Comparison of ENCODE assay signal across 3 fruit fly cellular contexts in the genomic region with DNA sequence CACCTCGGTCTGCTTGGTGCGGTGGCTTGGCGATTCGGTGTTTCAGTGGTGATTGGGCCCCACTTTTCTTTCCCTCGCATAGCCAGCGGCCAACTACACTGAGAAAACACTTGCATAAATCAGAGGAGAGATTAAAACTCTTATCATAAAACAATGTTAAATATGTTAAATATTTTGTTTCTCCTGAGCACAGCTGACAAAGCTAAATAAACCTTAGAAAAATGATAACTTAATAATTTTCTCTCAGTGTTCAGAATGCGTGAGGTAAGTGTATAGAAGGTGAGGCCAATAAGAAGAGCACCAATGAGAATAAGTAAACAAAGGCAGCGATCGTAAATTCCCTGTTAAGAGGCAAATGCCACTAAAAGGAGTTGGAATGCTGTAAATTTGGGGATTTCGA.
TF ChIP-seq lines count a peak whose summit lies in the region.

No protein-coding gene starts in this region.

TF ChIP-seq in whole organism, embryonic, 481 proteins besides CTCF, POLR2A, EP300 and RAD21 (continued from another document and continues in another):
- TF ChIP-seq dm (GFP tag; optimal IDR thresholded peaks at IDR 0.05; lab: Kevin White, UChicago): peak; percentile 63
- peak; percentile 79 for TF ChIP-seq CG6689 (GFP tag; IDR thresholded peaks at IDR 0.05; lab: Robert Waterston, UW)
- peak; percentile 93 for TF ChIP-seq CG1603 (tag; optimal IDR thresholded peaks at IDR 0.05; lab: Kevin White, UChicago)
- peak; percentile 40 for TF ChIP-seq CG9437 (GFP tag; optimal IDR thresholded peaks at IDR 0.05; lab: Kevin White, UChicago)
- peak; percentile 94 for TF ChIP-seq CG2712 (tag; optimal IDR thresholded peaks at IDR 0.05; lab: Kevin White, UChicago)
- peak; percentile 44 for TF ChIP-seq nerfin-1 (tag; optimal IDR thresholded peaks at IDR 0.05; lab: Kevin White, UChicago)
- TF ChIP-seq phol (tag; optimal IDR thresholded peaks at IDR 0.05; lab: Kevin White, UChicago): peak; percentile 80
- TF ChIP-seq nom (GFP tag; optimal IDR thresholded peaks at IDR 0.05; lab: Kevin White, UChicago): peak; percentile 64
- peak; percentile 73 for TF ChIP-seq E2f1 (GFP tag; IDR thresholded peaks at IDR 0.05; lab: Robert Waterston, UW)
- peak; percentile 83 for TF ChIP-seq Atf3 (GFP tag; optimal IDR thresholded peaks at IDR 0.05; lab: Kevin White, UChicago)
- TF ChIP-seq ttk (GFP tag; IDR thresholded peaks at IDR 0.05; lab: Robert Waterston, UW): peak; percentile 75
- peak; percentile 60 for TF ChIP-seq fd102C (GFP tag; optimal IDR thresholded peaks at IDR 0.05; lab: Kevin White, UChicago)
- TF ChIP-seq lov (optimal IDR thresholded peaks at IDR 0.05; lab: Kevin White, UChicago): no peak
- peak; percentile 84 for TF ChIP-seq lov (GFP tag; IDR thresholded peaks at IDR 0.05; lab: Robert Waterston, UW)
- TF ChIP-seq Pdp1 (GFP tag; optimal IDR thresholded peaks at IDR 0.05; lab: Kevin White, UChicago): peak; percentile 67 to 88
- peak; percentile 37 for TF ChIP-seq Sry-β (GFP tag; optimal IDR thresholded peaks at IDR 0.05; lab: Kevin White, UChicago)
- peak; percentile 71 for TF ChIP-seq CG2678 (tag; optimal IDR thresholded peaks at IDR 0.05; lab: Kevin White, UChicago)
- TF ChIP-seq vvl (GFP tag; IDR thresholded peaks at IDR 0.05; lab: Robert Waterston, UW): peak; percentile 93
- peak; percentile 89 for TF ChIP-seq trem (tag; optimal IDR thresholded peaks at IDR 0.05; lab: Kevin White, UChicago)
- no peak for TF ChIP-seq pros (GFP tag; optimal IDR thresholded peaks at IDR 0.05; lab: Kevin White, UChicago)
- no peak for TF ChIP-seq hb (GFP tag; IDR thresholded peaks at IDR 0.05; lab: Robert Waterston, UW; ENCODE audit: partially characterized antibody)
- TF ChIP-seq CG18599 (GFP tag; optimal IDR thresholded peaks at IDR 0.05; lab: Kevin White, UChicago): peak; percentile 61
- TF ChIP-seq B-H1 (GFP tag; IDR thresholded peaks at IDR 0.05; lab: Robert Waterston, UW): peak; percentile 52; the same call in 2 of the 3 replicates
- TF ChIP-seq Dip3 (GFP tag; optimal IDR thresholded peaks at IDR 0.05; lab: Kevin White, UChicago): peak; percentile 37
- no peak for TF ChIP-seq CG6791 (GFP tag; IDR thresholded peaks at IDR 0.05; lab: Robert Waterston, UW; ENCODE audit: partially characterized antibody)
- TF ChIP-seq ERR (GFP tag; optimal IDR thresholded peaks at IDR 0.05; lab: Kevin White, UChicago): peak; percentile 29
- TF ChIP-seq seq (GFP tag; IDR thresholded peaks at IDR 0.05; lab: Robert Waterston, UW): peak; percentile 66
- peak; percentile 56 for TF ChIP-seq NfI (GFP tag; optimal IDR thresholded peaks at IDR 0.05; lab: Kevin White, UChicago)
- TF ChIP-seq slbo (GFP tag; IDR thresholded peaks at IDR 0.05; lab: Robert Waterston, UW): peak; percentile 71; the same call in 1 of the 2 replicates
- TF ChIP-seq ase (GFP tag; IDR thresholded peaks at IDR 0.05; lab: Robert Waterston, UW): peak; percentile 63; the same call in 2 of the 3 replicates
- TF ChIP-seq dan (GFP tag; IDR thresholded peaks at IDR 0.05; lab: Robert Waterston, UW): peak; percentile 79
- TF ChIP-seq CG6854 (GFP tag; optimal IDR thresholded peaks at IDR 0.05; lab: Kevin White, UChicago): no peak
- no peak for TF ChIP-seq CG17912 (GFP tag; optimal IDR thresholded peaks at IDR 0.05; lab: Kevin White, UChicago)
- TF ChIP-seq CG11504 (tag; optimal IDR thresholded peaks at IDR 0.05; lab: Kevin White, UChicago): peak; percentile 72
- peak; percentile 37 for TF ChIP-seq TFAM (GFP tag; optimal IDR thresholded peaks at IDR 0.05; lab: Kevin White, UChicago)
- TF ChIP-seq mam (GFP tag; optimal IDR thresholded peaks at IDR 0.05; lab: Kevin White, UChicago): peak; percentile 33
- peak; percentile 77 for TF ChIP-seq CG10209 (GFP tag; optimal IDR thresholded peaks at IDR 0.05; lab: Kevin White, UChicago)
- peak; percentile 90 for TF ChIP-seq Spps (tag; optimal IDR thresholded peaks at IDR 0.05; lab: Kevin White, UChicago)
- TF ChIP-seq CG10462 (GFP tag; optimal IDR thresholded peaks at IDR 0.05; lab: Kevin White, UChicago): peak; percentile 74
- TF ChIP-seq abd-A (tag; optimal IDR thresholded peaks at IDR 0.05; lab: Kevin White, UChicago): no peak
- TF ChIP-seq HLH3B (GFP tag; IDR thresholded peaks at IDR 0.05; lab: Robert Waterston, UW): peak; percentile 74
- TF ChIP-seq CG12299 (tag; optimal IDR thresholded peaks at IDR 0.05; lab: Kevin White, UChicago): peak; percentile 35

TF ChIP-seq in whole organism, prepupa, 60 proteins besides CTCF, POLR2A, EP300 and RAD21 (continued from another document):
- no peak for TF ChIP-seq Hr38 (GFP tag; optimal IDR thresholded peaks at IDR 0.05; lab: Kevin White, UChicago)
- peak; percentile 86 for TF ChIP-seq Ets96B (tag; optimal IDR thresholded peaks at IDR 0.05; lab: Kevin White, UChicago)
- TF ChIP-seq OdsH (GFP tag; optimal IDR thresholded peaks at IDR 0.05; lab: Kevin White, UChicago): peak; percentile 88
- peak; percentile 74 to 78 for TF ChIP-seq ss (GFP tag; optimal IDR thresholded peaks at IDR 0.05; lab: Kevin White, UChicago)
- peak; percentile 45 for TF ChIP-seq CG9139 (GFP tag; optimal IDR thresholded peaks at IDR 0.05; lab: Kevin White, UChicago)
- TF ChIP-seq Sox14 (GFP tag; optimal IDR thresholded peaks at IDR 0.05; lab: Kevin White, UChicago): peak; percentile 90
- peak; percentile 80 for TF ChIP-seq Ets21C (GFP tag; optimal IDR thresholded peaks at IDR 0.05; lab: Kevin White, UChicago)
- TF ChIP-seq CG15336 (GFP tag; IDR thresholded peaks at IDR 0.05; lab: Robert Waterston, UW): peak; percentile 78
- TF ChIP-seq Met (GFP tag; optimal IDR thresholded peaks at IDR 0.05; lab: Kevin White, UChicago): peak; percentile 92
- peak; percentile 75 for TF ChIP-seq spab (GFP tag; optimal IDR thresholded peaks at IDR 0.05; lab: Kevin White, UChicago)
- TF ChIP-seq CG16779 (tag; optimal IDR thresholded peaks at IDR 0.05; lab: Kevin White, UChicago): no peak
- peak; percentile 85 for TF ChIP-seq vri (GFP tag; optimal IDR thresholded peaks at IDR 0.05; lab: Kevin White, UChicago)
- peak; percentile 77 for TF ChIP-seq CG6808 (GFP tag; optimal IDR thresholded peaks at IDR 0.05; lab: Kevin White, UChicago)
- peak; percentile 84 for TF ChIP-seq CG10631 (GFP tag; optimal IDR thresholded peaks at IDR 0.05; lab: Kevin White, UChicago)
- TF ChIP-seq CG4318 (GFP tag; optimal IDR thresholded peaks at IDR 0.05; lab: Kevin White, UChicago): peak; percentile 39
- peak; percentile 78 for TF ChIP-seq fd59A (GFP tag; optimal IDR thresholded peaks at IDR 0.05; lab: Kevin White, UChicago)
- TF ChIP-seq lz (GFP tag; optimal IDR thresholded peaks at IDR 0.05; lab: Kevin White, UChicago): peak; percentile 86
- peak; percentile 83 for TF ChIP-seq achi (GFP tag; optimal IDR thresholded peaks at IDR 0.05; lab: Kevin White, UChicago)
- TF ChIP-seq CG3032 (tag; optimal IDR thresholded peaks at IDR 0.05; lab: Kevin White, UChicago): peak; percentile 80
- peak; percentile 92 for TF ChIP-seq esn (GFP tag; optimal IDR thresholded peaks at IDR 0.05; lab: Kevin White, UChicago)
- peak; percentile 53 to 62 for TF ChIP-seq salr (GFP tag; optimal IDR thresholded peaks at IDR 0.05; lab: Kevin White, UChicago)
- TF ChIP-seq CG6792 (GFP tag; optimal IDR thresholded peaks at IDR 0.05; lab: Kevin White, UChicago): peak; percentile 82
- TF ChIP-seq dac (GFP tag; optimal IDR thresholded peaks at IDR 0.05; lab: Kevin White, UChicago): peak; percentile 30
- peak; percentile 87 for TF ChIP-seq topi (GFP tag; optimal IDR thresholded peaks at IDR 0.05; lab: Kevin White, UChicago)
- peak; percentile 36; the same call in 1 of the 2 replicates for TF ChIP-seq CG11294 (GFP tag; IDR thresholded peaks at IDR 0.05; lab: Robert Waterston, UW)
- peak; percentile 85 for TF ChIP-seq pdm3 (GFP tag; optimal IDR thresholded peaks at IDR 0.05; lab: Kevin White, UChicago)
- TF ChIP-seq CG31627 (GFP tag; optimal IDR thresholded peaks at IDR 0.05; lab: Kevin White, UChicago): peak; percentile 89
- TF ChIP-seq CG32006 (GFP tag; optimal IDR thresholded peaks at IDR 0.05; lab: Kevin White, UChicago): peak; percentile 84
- peak; percentile 67 for TF ChIP-seq CG8319 (GFP tag; optimal IDR thresholded peaks at IDR 0.05; lab: Kevin White, UChicago)
- TF ChIP-seq CG11902 (GFP tag; optimal IDR thresholded peaks at IDR 0.05; lab: Kevin White, UChicago): peak; percentile 71
- TF ChIP-seq Sox102F (GFP tag; optimal IDR thresholded peaks at IDR 0.05; lab: Kevin White, UChicago): peak; percentile 90
- TF ChIP-seq net (GFP tag; optimal IDR thresholded peaks at IDR 0.05; lab: Kevin White, UChicago): peak; percentile 76
- TF ChIP-seq svp (GFP tag; lab: Kevin White, UChicago): peak; percentile 95
- TF ChIP-seq Sox15 (GFP tag; optimal IDR thresholded peaks at IDR 0.05; lab: Kevin White, UChicago): peak; percentile 46
- peak; percentile 62 for TF ChIP-seq Lpt (GFP tag; optimal IDR thresholded peaks at IDR 0.05; lab: Kevin White, UChicago)
- peak; percentile 38 for TF ChIP-seq CG6276 (GFP tag; optimal IDR thresholded peaks at IDR 0.05; lab: Kevin White, UChicago)
- peak; percentile 62 for TF ChIP-seq CG7368 (GFP tag; optimal IDR thresholded peaks at IDR 0.05; lab: Kevin White, UChicago)
- peak; percentile 87 for TF ChIP-seq acj6 (GFP tag; optimal IDR thresholded peaks at IDR 0.05; lab: Kevin White, UChicago)
- TF ChIP-seq Hr4 (GFP tag; optimal IDR thresholded peaks at IDR 0.05; lab: Kevin White, UChicago): peak; percentile 77

TF ChIP-seq in whole organism, wandering third instar larva, 38 proteins besides CTCF, POLR2A, EP300 and RAD21 (continued from another document):
- TF ChIP-seq br (GFP tag; optimal IDR thresholded peaks at IDR 0.05; lab: Kevin White, UChicago) (peak; percentile 87), dl (GFP tag; optimal IDR thresholded peaks at IDR 0.05; lab: Kevin White, UChicago; ENCODE audit: insufficient read depth in 1 of 2, partially characterized antibody in 2 of 2) (no peak), pan (optimal IDR thresholded peaks at IDR 0.05; lab: Kevin White, UChicago) (no peak), ey (GFP tag; optimal IDR thresholded peaks at IDR 0.05; lab: Kevin White, UChicago) (peak; percentile 92), GATAd (GFP tag; optimal IDR thresholded peaks at IDR 0.05; lab: Kevin White, UChicago) (no peak), usp (GFP tag; optimal IDR thresholded peaks at IDR 0.05; lab: Kevin White, UChicago) (no peak), dsf (GFP tag; optimal IDR thresholded peaks at IDR 0.05; lab: Kevin White, UChicago; ENCODE audit: borderline replicate concordance) (peak; percentile 25), CG32264 (GFP tag; optimal IDR thresholded peaks at IDR 0.05; lab: Kevin White, UChicago) (peak; percentile 71), fru (GFP tag; optimal IDR thresholded peaks at IDR 0.05; lab: Kevin White, UChicago) (peak; percentile 91), Sp1 (GFP tag; optimal IDR thresholded peaks at IDR 0.05; lab: Kevin White, UChicago) (peak; percentile 85)
TF ChIP-seq in whole organism, wandering third instar larva: peak in this region for 23.
